Fruit fly (Drosophila melanogaster): ENCODE measurements around the gene Nxf3.

Gene Nxf3

DNA sequence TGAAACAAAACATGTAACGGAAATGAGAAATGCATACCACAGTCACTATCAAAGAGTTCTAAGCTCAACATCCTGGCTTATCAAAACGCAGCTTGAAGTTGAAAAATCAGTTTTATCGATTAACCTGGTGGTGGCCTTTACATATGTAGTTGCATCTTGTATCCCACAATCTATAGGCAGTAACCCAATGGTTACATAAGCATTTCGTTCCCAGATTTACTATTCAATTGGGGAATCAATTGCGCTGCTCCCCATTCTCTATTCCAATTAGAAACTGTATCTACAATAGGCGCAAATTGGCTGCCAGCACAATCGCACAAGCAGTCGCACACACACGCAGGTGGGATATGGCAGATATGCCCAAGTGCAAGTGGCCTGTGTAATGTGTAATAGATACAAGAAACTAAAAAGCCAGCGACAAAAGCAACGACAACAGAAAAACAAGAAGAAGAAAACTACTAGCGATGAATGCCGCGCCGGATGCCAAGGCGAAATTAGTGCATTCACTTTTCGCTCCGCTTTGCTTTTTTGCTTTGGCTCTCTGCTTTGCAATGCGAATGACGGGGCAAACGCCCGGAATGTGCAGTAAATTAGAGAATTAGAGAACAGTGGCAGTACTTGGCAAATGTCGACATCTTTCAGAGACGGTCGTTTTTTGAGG, 40.8 kb downstream of the Nxf3 start:
- TF ChIP-seq Pif1A (GFP tag; optimal IDR thresholded peaks at IDR 0.05): no peak
- peak; percentile 19; the same call in 1 of the 3 replicates for TF ChIP-seq CG4496 (GFP tag; IDR thresholded peaks at IDR 0.05)

DNA sequence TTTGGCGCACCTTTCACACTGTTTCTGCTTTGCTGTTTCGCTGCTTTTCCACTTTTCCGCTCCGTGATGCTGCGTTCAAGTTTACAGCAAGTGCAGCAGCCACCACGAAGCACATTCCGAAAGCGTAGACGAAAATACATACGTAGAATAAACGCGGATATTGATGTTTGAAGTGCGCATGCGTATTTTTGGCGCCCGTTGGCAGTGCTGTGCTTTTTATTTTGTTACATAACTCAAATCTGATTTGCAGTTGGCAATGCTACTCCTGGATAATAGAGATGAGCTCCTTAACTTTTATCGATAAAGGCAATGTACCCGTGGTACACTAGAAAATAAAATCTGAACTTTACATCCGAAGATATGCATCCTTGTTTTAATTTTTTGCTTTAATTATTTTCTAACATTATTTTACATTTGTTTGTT, 41.7 kb downstream of the Nxf3 start:
- TF ChIP-seq CG13204 (GFP tag; optimal IDR thresholded peaks at IDR 0.05) (no peak), Ets98B (GFP tag; IDR thresholded peaks at IDR 0.05) (peak; percentile 15), CG32121 (GFP tag; IDR thresholded peaks at IDR 0.05) (no peak), CG12605 (GFP tag; IDR thresholded peaks at IDR 0.05) (0 out of 2 replicates have a peak, but pooled peaks have one; percentile 8)

Measured in whole organism, pupa.